Worm (Caenorhabditis elegans): ENCODE measurements around the gene sri-4.

ce11 chrV:719731-720130 lies 28.4 kb upstream of the sri-4 start, which contains the start of gene srbc-40:
- no peak for TF ChIP-seq W03F9.2 (tag; optimal IDR thresholded peaks at IDR 0.05)
- TF ChIP-seq him-1 (tag; optimal IDR thresholded peaks at IDR 0.05) = no peak

Measured in whole organism, L4/young adult.